Worm (Caenorhabditis elegans) whole organism, young adult: ENCODE measurements around the gene srm-4.
"Not testable (repeated sequence)": the region's sequence is repeated elsewhere in the genome, so short reads cannot be mapped to it uniquely, and the experiment has no call there.

Experiments used
- B0035.1 ChIP-seq: sonication (generic microtip); optimal IDR thresholded peaks from 2 replicates; lab custom pipeline; 2016; ENCODE audit warnings: missing genetic modification characterization, mild to moderate bottlenecking, missing compliant biosample characterization, missing genotype, missing genetic modification reagents
- C17E4.6 ChIP-seq: fragments of 200-800 bp; sonication (Bioruptor generic); IDR thresholded peaks from 2 replicates; pipeline ENCODE4 v1.3.6; 2022; ENCODE audit warnings: missing genetic modification reagents, missing genetic modification characterization, missing compliant biosample characterization
- F10E7.11 ChIP-seq: sonication (generic microtip); optimal IDR thresholded peaks from 2 replicates; lab custom pipeline; 2017; ENCODE audit warnings: mild to moderate bottlenecking, missing genetic modification characterization, moderate library complexity, missing compliant biosample characterization
- F33H1.4 ChIP-seq: fragments of 200-800 bp; sonication (Bioruptor generic); IDR thresholded peaks from 2 replicates; pipeline ENCODE4 v1.3.6; 2022; ENCODE audit warnings: missing genetic modification reagents, missing genetic modification characterization, missing compliant biosample characterization
- T26A5.8 ChIP-seq: sonication (generic microtip); optimal IDR thresholded peaks from 2 replicates; lab custom pipeline; 2016; ENCODE audit warnings: missing genetic modification characterization, missing compliant biosample characterization
- atf-7 ChIP-seq: sonication (generic microtip); optimal IDR thresholded peaks from 2 replicates; lab custom pipeline; 2017; ENCODE audit warnings: mild to moderate bottlenecking, missing genetic modification characterization, missing compliant biosample characterization
- attf-6 ChIP-seq: fragments of 200-800 bp; sonication (Bioruptor generic); IDR thresholded peaks from 2 replicates; pipeline ENCODE4 v1.3.6; 2022; ENCODE audit warnings: missing genetic modification reagents, missing genetic modification characterization, missing compliant biosample characterization
- ceh-40 ChIP-seq: fragments of 200-800 bp; sonication (Bioruptor generic); IDR thresholded peaks from 2 replicates; pipeline ENCODE4 v1.3.6; 2022; ENCODE audit warnings: missing genetic modification characterization, missing compliant biosample characterization
- ceh-91 ChIP-seq: fragments of 200-800 bp; sonication (Bioruptor generic); IDR thresholded peaks from 2 replicates; pipeline ENCODE4 v1.3.6; 2022; ENCODE audit warnings: missing genetic modification reagents, missing genetic modification characterization, missing compliant biosample characterization
- chd-7 ChIP-seq: sonication (generic microtip); optimal IDR thresholded peaks from 2 replicates; lab custom pipeline; 2016; ENCODE audit warnings: mild to moderate bottlenecking, missing genetic modification characterization, moderate library complexity, missing compliant biosample characterization
- efl-1 ChIP-seq: fragments of 150-350 bp; optimal IDR thresholded peaks from 2 replicates; lab custom pipeline; 2014; ENCODE audit warnings: missing biosample characterization, missing genetic modification reagents, missing genetic modification characterization
- egl-18 ChIP-seq: fragments of 200-800 bp; sonication (Bioruptor generic); IDR thresholded peaks from 2 replicates; pipeline ENCODE4 v1.3.6; 2022; ENCODE audit warnings: missing genetic modification reagents, missing genetic modification characterization, missing compliant biosample characterization
- hlh-26 ChIP-seq: fragments of 200-800 bp; sonication (Bioruptor generic); conservative IDR thresholded peaks from 2 replicates; pipeline ENCODE4 v1.3.6; 2022; ENCODE audit warnings: missing genetic modification reagents, missing genetic modification characterization, missing compliant biosample characterization
- lag-1 ChIP-seq: fragments of 200-800 bp; sonication (Bioruptor generic); IDR thresholded peaks from 2 replicates; pipeline ENCODE4 v1.3.6; 2022; ENCODE audit warnings: missing genetic modification reagents, missing genetic modification characterization, missing compliant biosample characterization
- let-607 ChIP-seq, 2 experiments: fragments of 200-800 bp in 1 of 2; sonication (Bioruptor generic) in 1 of 2; sonication (generic microtip) in 1 of 2; optimal IDR thresholded peaks; 2 replicates each; lab custom pipeline; 2016 to 2018; ENCODE audit warnings: mild to moderate bottlenecking in 2 of 2, missing compliant biosample characterization in 2 of 2, missing genetic modification characterization in 2 of 2, moderate library complexity in 2 of 2, missing genotype in 1 of 2
- lsy-27 ChIP-seq: sonication (generic microtip); optimal IDR thresholded peaks from 2 replicates; lab custom pipeline; 2017; ENCODE audit warnings: missing genetic modification characterization, mild to moderate bottlenecking, missing compliant biosample characterization, antibody characterized with exemption, missing genotype, borderline replicate concordance; ENCODE audit not compliant: insufficient read depth
- madf-10 ChIP-seq: sonication (generic microtip); optimal IDR thresholded peaks from 2 replicates; lab custom pipeline; 2016; ENCODE audit warnings: mild to moderate bottlenecking, missing genetic modification characterization, missing compliant biosample characterization
- madf-3 ChIP-seq: fragments of 200-800 bp; sonication (Bioruptor generic); IDR thresholded peaks from 2 replicates; pipeline ENCODE4 v1.3.6; 2022; ENCODE audit warnings: missing genetic modification reagents, missing genetic modification characterization, missing compliant biosample characterization
- madf-8 ChIP-seq: fragments of 200-800 bp; sonication (Bioruptor generic); conservative IDR thresholded peaks from 2 replicates; pipeline ENCODE4 v1.3.6; 2022; ENCODE audit warnings: missing genetic modification reagents, missing genetic modification characterization, missing compliant biosample characterization
- mxl-1 ChIP-seq: sonication (generic microtip); optimal IDR thresholded peaks from 2 replicates; lab custom pipeline; 2016; ENCODE audit warnings: missing genetic modification characterization, missing compliant biosample characterization
- nfya-1 ChIP-seq: sonication (generic microtip); optimal IDR thresholded peaks from 2 replicates; lab custom pipeline; 2017; ENCODE audit warnings: antibody characterized with exemption, missing compliant biosample characterization, missing genetic modification characterization, borderline replicate concordance; ENCODE audit not compliant: insufficient read depth
- nfyb-1 ChIP-seq: fragments of 200-800 bp; sonication (Bioruptor generic); IDR thresholded peaks from 2 replicates; pipeline ENCODE4 v1.3.6; 2022; ENCODE audit warnings: missing genetic modification reagents, missing genetic modification characterization, missing compliant biosample characterization
- nhr-179 ChIP-seq: sonication (generic microtip); optimal IDR thresholded peaks from 2 replicates; lab custom pipeline; 2016; ENCODE audit warnings: mild to moderate bottlenecking, missing genetic modification characterization, missing compliant biosample characterization
- nhr-80 ChIP-seq: sonication (generic microtip); optimal IDR thresholded peaks from 2 replicates; lab custom pipeline; 2016; ENCODE audit warnings: missing genetic modification characterization, missing compliant biosample characterization
- repo-1 ChIP-seq: sonication (generic microtip); optimal IDR thresholded peaks from 2 replicates; lab custom pipeline; 2017; ENCODE audit warnings: mild to moderate bottlenecking, missing genetic modification characterization, missing compliant biosample characterization
- sea-2 ChIP-seq: fragments of 200-800 bp; sonication (Bioruptor generic); IDR thresholded peaks from 2 replicates; pipeline ENCODE4 v1.3.6; 2022; ENCODE audit warnings: missing genetic modification characterization, missing compliant biosample characterization
- snpc-1.3 ChIP-seq: sonication (generic microtip); optimal IDR thresholded peaks from 2 replicates; lab custom pipeline; 2017; ENCODE audit warnings: missing genetic modification characterization, mild to moderate bottlenecking, missing compliant biosample characterization, antibody characterized with exemption, moderate library complexity, missing genotype, missing genetic modification reagents; ENCODE audit not compliant: insufficient read depth
- tbx-9 ChIP-seq: sonication (generic microtip); optimal IDR thresholded peaks from 2 replicates; lab custom pipeline; 2016; ENCODE audit warnings: borderline replicate concordance, missing genetic modification characterization, inconsistent platforms, missing compliant biosample characterization
- unc-62 ChIP-seq: fragments of 150-350 bp; optimal IDR thresholded peaks from 2 replicates; lab custom pipeline; 2014; ENCODE audit warnings: missing biosample characterization, missing genetic modification reagents, missing genetic modification characterization
- ztf-3 ChIP-seq: fragments of 200-800 bp; sonication (Bioruptor generic); optimal IDR thresholded peaks from 2 replicates; lab custom pipeline; 2018; ENCODE audit warnings: mild to moderate bottlenecking, missing genetic modification characterization, missing compliant biosample characterization

srm-4 gene

ce11 chrV:14294396-14294795 lies 38.8 kb upstream of the srm-4 start, which contains the start of gene F14D7.9:
Gene F14D7.9, plus strand, starts transcription at chrV:14294696.
- TF ChIP-seq tbx-9 (tag; lab: Kevin White, UChicago), result no peak
- no peak for TF ChIP-seq F10E7.11 (tag; lab: Kevin White, UChicago)
- no peak for TF ChIP-seq egl-18 (GFP tag; lab: Robert Waterston, UW)
- TF ChIP-seq repo-1 (tag; lab: Kevin White, UChicago), result no peak
- TF ChIP-seq chd-7 (tag; lab: Kevin White, UChicago), result no peak
- TF ChIP-seq sea-2 (GFP tag; lab: Robert Waterston, UW), result no peak
- no peak for TF ChIP-seq lag-1 (GFP tag; lab: Robert Waterston, UW)
- TF ChIP-seq ztf-3 (GFP tag; lab: Kevin White, UChicago), result no peak
- no peak for TF ChIP-seq ceh-40
- no peak for TF ChIP-seq lsy-27 (tag; lab: Kevin White, UChicago)
- TF ChIP-seq madf-8 (GFP tag; lab: Robert Waterston, UW), result no peak
- TF ChIP-seq efl-1 (GFP tag; lab: Kevin White, UChicago), result no peak
- TF ChIP-seq atf-7, result no peak
- no peak for TF ChIP-seq hlh-26 (GFP tag; lab: Robert Waterston, UW)
- TF ChIP-seq nfya-1 (tag; lab: Kevin White, UChicago), result no peak
- no peak for TF ChIP-seq madf-3

- TF ChIP-seq efl-1 (GFP tag; lab: Kevin White, UChicago), result no peak
- no peak for TF ChIP-seq mxl-1 (tag; lab: Kevin White, UChicago)
- no peak for TF ChIP-seq ztf-3 (GFP tag; lab: Kevin White, UChicago)
- TF ChIP-seq snpc-1.3 (tag; lab: Kevin White, UChicago), result no peak
- no peak for TF ChIP-seq T26A5.8
- TF ChIP-seq let-607 (tag; optimal IDR thresholded peaks at IDR 0.05; lab: Kevin White, UChicago), result no peak
- TF ChIP-seq hlh-26 (GFP tag; lab: Robert Waterston, UW), result no peak
- TF ChIP-seq nhr-179, result no peak
- no peak for TF ChIP-seq nhr-80
- TF ChIP-seq, all 124 proteins: peak for 0
These were observed 36.7 kb upstream of the srm-4 start, which contains the start of gene F14D7.3 for ce11 chrV:14296499-14296898. Gene F14D7.3, plus strand, starts transcription at chrV:14296799.

DNA sequence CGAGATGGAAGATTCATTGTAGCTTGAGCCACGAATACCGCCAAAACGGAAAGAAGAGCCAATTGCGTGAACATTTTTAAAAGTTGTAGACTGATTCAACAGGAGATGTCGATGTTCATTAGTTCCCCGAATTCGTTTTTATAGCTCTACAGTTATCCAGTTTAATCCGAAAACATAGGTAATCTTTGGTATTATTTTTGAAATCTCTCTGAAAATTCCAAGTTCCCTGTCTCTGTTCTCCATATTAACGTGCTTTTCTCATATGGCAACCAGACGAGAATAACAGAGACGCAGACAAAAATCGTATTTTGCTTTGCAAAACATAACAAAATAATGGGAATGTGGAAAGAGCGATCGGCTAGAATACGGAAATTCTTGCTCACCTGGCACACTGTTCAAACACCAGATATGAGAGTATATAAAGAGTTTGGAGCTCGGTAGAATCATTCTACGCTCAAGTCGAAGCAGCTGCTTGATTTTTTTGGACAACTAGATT lies 33.6 kb upstream of the srm-4 start, which contains the start of the genes spig-3 and F14D7.12:
Gene spig-3 (minus strand): TSS at position 101 of the 496 bp plus-strand sequence.
Gene F14D7.12 (plus strand): TSS at position 446 of the 496 bp plus-strand sequence.
- TF ChIP-seq nfya-1 (tag; lab: Kevin White, UChicago), result no peak
- no peak for TF ChIP-seq F33H1.4 (GFP tag; lab: Robert Waterston, UW)
- TF ChIP-seq unc-62 (GFP tag; lab: Kevin White, UChicago), result no peak
- TF ChIP-seq, all 124 proteins: peak for 0

DNA sequence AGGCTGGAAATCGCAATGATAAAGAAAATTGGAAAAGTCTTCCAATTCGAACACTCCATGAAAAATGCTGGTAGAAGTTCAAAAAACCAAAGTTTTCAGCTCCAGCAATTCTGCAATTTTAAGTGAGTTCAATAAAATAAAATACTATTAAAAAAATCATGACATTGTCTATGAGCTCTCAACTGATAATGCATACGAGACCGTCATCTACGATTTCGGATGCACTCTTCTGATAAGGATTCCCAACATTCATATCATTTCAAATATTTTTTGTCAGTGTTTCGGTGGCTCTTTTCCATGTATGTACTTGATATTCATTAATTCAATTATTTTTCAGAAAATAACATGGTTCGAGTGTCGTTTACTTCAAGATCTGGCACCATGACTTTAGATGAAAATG lies 32.1 kb upstream of the srm-4 start, which contains the start of gene F14D7.6:
Gene F14D7.6 (plus strand): TSS at position 338 of the 400 bp plus-strand sequence.
- TF ChIP-seq B0035.1 (no peak), C17E4.6 (GFP tag; lab: Robert Waterston, UW) (no peak), attf-6 (GFP tag; lab: Robert Waterston, UW) (no peak), nhr-80 (peak; percentile 21), ceh-91 (no peak)

ce11 chrV:14306771-14307170 lies 26.4 kb upstream of the srm-4 start, which contains the start of gene spig-4:
Gene spig-4, minus strand, starts transcription at chrV:14306871.
- not testable (repeated sequence) for TF ChIP-seq madf-10; repo-1 (tag; lab: Kevin White, UChicago); nfyb-1
